Worm (Caenorhabditis elegans) whole organism, L4 larva: ENCODE results near the gene gst-8.

ENCODE experiments used
- D1046.2 ChIP-seq: fragments of 200-800 bp; sonication (Bioruptor generic); IDR thresholded peaks from 2 replicates; pipeline ENCODE4 v1.3.6; 2022; ENCODE audit warnings: missing genetic modification characterization, missing compliant biosample characterization
- F26F4.8 ChIP-seq: fragments of 200-800 bp; sonication (Bioruptor generic); conservative IDR thresholded peaks from 2 replicates; pipeline ENCODE4 v1.3.6; 2022; ENCODE audit warnings: missing genetic modification characterization, missing compliant biosample characterization
- F37D6.2 ChIP-seq: sonication (generic microtip); optimal IDR thresholded peaks from 2 replicates; lab custom pipeline; 2016; ENCODE audit warnings: mild to moderate bottlenecking, missing genetic modification characterization, missing compliant biosample characterization
- F44E2.7 ChIP-seq: fragments of 200-800 bp; sonication (Bioruptor generic); IDR thresholded peaks from 2 replicates; pipeline ENCODE4 v2.1.2; 2022; ENCODE audit warnings: missing genetic modification characterization, missing compliant biosample characterization
- R02D3.7 ChIP-seq: fragments of 150-350 bp; sonication (generic microtip); optimal IDR thresholded peaks from 3 replicates; lab custom pipeline; 2014; ENCODE audit warnings: missing biosample characterization, missing genetic modification characterization
- T20F7.1 ChIP-seq: fragments of 200-800 bp; sonication (Bioruptor generic); optimal IDR thresholded peaks from 2 replicates; lab custom pipeline; 2018; ENCODE audit warnings: mild to moderate bottlenecking, missing genetic modification characterization, missing compliant biosample characterization
- Y105C5A.15 ChIP-seq: fragments of 200-800 bp; sonication (Bioruptor generic); IDR thresholded peaks from 2 replicates; pipeline ENCODE4 v1.3.6; 2022; ENCODE audit warnings: missing genetic modification characterization, missing compliant biosample characterization
- Y5F2A.4 ChIP-seq: fragments of 200-800 bp; sonication (Bioruptor generic); optimal IDR thresholded peaks from 2 replicates; lab custom pipeline; 2018; ENCODE audit warnings: mild to moderate bottlenecking, missing genetic modification characterization, missing compliant biosample characterization
- ama-1 ChIP-seq: fragments of 150-350 bp; optimal IDR thresholded peaks from 2 replicates; lab custom pipeline; 2014; ENCODE audit warnings: inconsistent platforms, mixed read lengths
- arid-1 ChIP-seq: fragments of 200-800 bp; sonication (Bioruptor generic); conservative IDR thresholded peaks from 2 replicates; pipeline ENCODE4 v1.3.6; 2022; ENCODE audit warnings: missing genetic modification reagents, missing genetic modification characterization, missing compliant biosample characterization
- attf-4 ChIP-seq: sonication (generic microtip); optimal IDR thresholded peaks from 3 replicates; lab custom pipeline; 2017; ENCODE audit warnings: missing biosample characterization, missing genetic modification characterization
- ceh-32 ChIP-seq: sonication (generic microtip); optimal IDR thresholded peaks from 2 replicates; lab custom pipeline; 2016; ENCODE audit warnings: mild to moderate bottlenecking, missing genetic modification characterization, missing compliant biosample characterization; ENCODE audit not compliant: poor library complexity
- ceh-44 ChIP-seq: fragments of 200-800 bp; sonication (Bioruptor generic); IDR thresholded peaks from 2 replicates; pipeline ENCODE4 v1.3.6; 2022; ENCODE audit warnings: missing genetic modification reagents, missing genetic modification characterization, missing compliant biosample characterization
- ceh-62 ChIP-seq: sonication (generic microtip); optimal IDR thresholded peaks from 2 replicates; lab custom pipeline; 2017; ENCODE audit warnings: missing biosample characterization, missing genetic modification characterization
- cey-2 ChIP-seq: sonication (generic microtip); optimal IDR thresholded peaks from 3 replicates; lab custom pipeline; 2017; ENCODE audit warnings: missing genetic modification characterization, mild to moderate bottlenecking, missing compliant biosample characterization, antibody characterized with exemption, borderline replicate concordance; ENCODE audit not compliant: insufficient read depth
- daf-12 ChIP-seq: fragments of 150-350 bp; optimal IDR thresholded peaks from 2 replicates; lab custom pipeline; 2014; ENCODE audit warnings: missing biosample characterization, missing genetic modification reagents, missing genetic modification characterization
- daf-16 ChIP-seq, 3 experiments: sonication (generic microtip); optimal IDR thresholded peaks; 2 replicates each; lab custom pipeline; 2016 to 2017; ENCODE audit warnings: missing genetic modification characterization in 3 of 3, missing genetic modification reagents in 3 of 3, mild to moderate bottlenecking in 2 of 3, missing compliant biosample characterization in 2 of 3, missing biosample characterization in 1 of 3, moderate library complexity in 1 of 3
- dmd-6 ChIP-seq: fragments of 200-800 bp; sonication (Bioruptor generic); IDR thresholded peaks from 2 replicates; pipeline ENCODE4 v1.3.6; 2022; ENCODE audit warnings: missing genetic modification reagents, missing genetic modification characterization, missing compliant biosample characterization
- dmd-9 ChIP-seq: fragments of 200-800 bp; sonication (Bioruptor generic); IDR thresholded peaks from 2 replicates; pipeline ENCODE4 v1.3.6; 2022; ENCODE audit warnings: missing genetic modification reagents, missing genetic modification characterization, missing compliant biosample characterization
- duxl-1 ChIP-seq: sonication (generic microtip); optimal IDR thresholded peaks from 2 replicates; lab custom pipeline; 2016; ENCODE audit warnings: mild to moderate bottlenecking, missing genetic modification characterization, moderate library complexity, missing compliant biosample characterization; ENCODE audit not compliant: poor library complexity
- egl-27 ChIP-seq: sonication (generic microtip); optimal IDR thresholded peaks from 3 replicates; lab custom pipeline; 2017; ENCODE audit warnings: missing biosample characterization, missing genetic modification reagents, missing genetic modification characterization
- fkh-10 ChIP-seq: fragments of 150-350 bp; optimal IDR thresholded peaks from 2 replicates; lab custom pipeline; 2014; ENCODE audit warnings: missing biosample characterization, missing genetic modification reagents, missing genetic modification characterization
- fos-1 ChIP-seq: fragments of 150-350 bp; optimal IDR thresholded peaks from 2 replicates; lab custom pipeline; 2014; ENCODE audit warnings: missing biosample characterization, missing genetic modification characterization
- hif-1 ChIP-seq, 2 experiments: sonication (generic microtip); optimal IDR thresholded peaks; 2 replicates each; lab custom pipeline; 2016 to 2017; ENCODE audit warnings: missing compliant biosample characterization in 2 of 2, missing genetic modification characterization in 2 of 2, missing genetic modification reagents in 2 of 2, missing genotype in 2 of 2, mild to moderate bottlenecking in 1 of 2
- hlh-11 ChIP-seq: fragments of 200-800 bp; sonication (Bioruptor generic); optimal IDR thresholded peaks from 2 replicates; lab custom pipeline; 2018; ENCODE audit warnings: mild to moderate bottlenecking, missing genetic modification characterization, missing compliant biosample characterization
- hlh-30 ChIP-seq: sonication (generic microtip); optimal IDR thresholded peaks from 2 replicates; lab custom pipeline; 2017; ENCODE audit warnings: antibody characterized with exemption, mild to moderate bottlenecking, missing genetic modification characterization, missing compliant biosample characterization; ENCODE audit not compliant: insufficient read depth
- hmg-1.1 ChIP-seq: fragments of 200-800 bp; sonication (Bioruptor generic); IDR thresholded peaks from 2 replicates; pipeline ENCODE4 v1.3.6; 2022; ENCODE audit warnings: missing genetic modification reagents, missing genetic modification characterization, missing compliant biosample characterization
- lin-13 ChIP-seq: fragments of 150-350 bp; optimal IDR thresholded peaks from 2 replicates; lab custom pipeline; 2014; ENCODE audit warnings: missing biosample characterization, missing genetic modification reagents, missing genetic modification characterization
- mep-1 ChIP-seq: fragments of 150-350 bp; sonication (generic microtip); optimal IDR thresholded peaks from 3 replicates; lab custom pipeline; 2014; ENCODE audit warnings: missing biosample characterization, missing genetic modification characterization
- mes-2 ChIP-seq: sonication (generic microtip); optimal IDR thresholded peaks from 2 replicates; lab custom pipeline; 2016; ENCODE audit warnings: missing genotype, mild to moderate bottlenecking, missing genetic modification characterization, missing compliant biosample characterization; ENCODE audit not compliant: poor library complexity, severe bottlenecking
- mxl-2 ChIP-seq: fragments of 200-800 bp; sonication (Bioruptor generic); conservative IDR thresholded peaks from 2 replicates; pipeline ENCODE4 v1.3.6; 2022; ENCODE audit warnings: missing genetic modification reagents, missing genetic modification characterization, missing compliant biosample characterization
- mxl-3 ChIP-seq: fragments of 200-800 bp; sonication (Bioruptor generic); optimal IDR thresholded peaks from 2 replicates; lab custom pipeline; 2018; ENCODE audit warnings: mild to moderate bottlenecking, missing genetic modification characterization, missing compliant biosample characterization
- nhr-10 ChIP-seq: fragments of 150-350 bp; optimal IDR thresholded peaks from 2 replicates; lab custom pipeline; 2014; ENCODE audit warnings: missing biosample characterization, missing genetic modification characterization
- nhr-102 ChIP-seq: sonication (generic microtip); optimal IDR thresholded peaks from 2 replicates; lab custom pipeline; 2016; ENCODE audit warnings: mild to moderate bottlenecking, missing genetic modification characterization, moderate library complexity, missing compliant biosample characterization
- nhr-41 ChIP-seq: fragments of 200-800 bp; sonication (Bioruptor generic); IDR thresholded peaks from 2 replicates; pipeline ENCODE4 v1.3.6; 2022; ENCODE audit warnings: missing genetic modification reagents, missing genetic modification characterization, missing compliant biosample characterization
- nhr-42 ChIP-seq: fragments of 200-800 bp; sonication (Bioruptor generic); IDR thresholded peaks from 2 replicates; pipeline ENCODE4 v1.3.6; 2022; ENCODE audit warnings: missing genetic modification characterization, missing compliant biosample characterization
- nhr-76 ChIP-seq: fragments of 150-350 bp; optimal IDR thresholded peaks from 2 replicates; lab custom pipeline; 2014; ENCODE audit warnings: missing biosample characterization, missing genetic modification characterization
- nhr-77 ChIP-seq: fragments of 150-350 bp; optimal IDR thresholded peaks from 2 replicates; lab custom pipeline; 2014; ENCODE audit warnings: missing biosample characterization, missing genetic modification characterization
- pqm-1 ChIP-seq: sonication (generic microtip); optimal IDR thresholded peaks from 2 replicates; lab custom pipeline; 2017; ENCODE audit warnings: missing biosample characterization, missing genetic modification characterization
- skn-1 ChIP-seq: fragments of 150-350 bp; optimal IDR thresholded peaks from 2 replicates; lab custom pipeline; 2014; ENCODE audit warnings: missing biosample characterization, missing genetic modification characterization
- snpc-4 ChIP-seq: fragments of 150-350 bp; optimal IDR thresholded peaks from 2 replicates; lab custom pipeline; 2014; ENCODE audit warnings: missing biosample characterization, missing genetic modification characterization
- tra-1 ChIP-seq: fragments of 200-800 bp; sonication (Bioruptor generic); IDR thresholded peaks from 2 replicates; pipeline ENCODE4 v1.3.6; 2022; ENCODE audit warnings: missing genetic modification reagents, missing genetic modification characterization, missing compliant biosample characterization
- unc-130 ChIP-seq: sonication (generic microtip); optimal IDR thresholded peaks from 2 replicates; lab custom pipeline; 2016; ENCODE audit warnings: missing genetic modification reagents, missing genetic modification characterization, missing compliant biosample characterization
- unc-39 ChIP-seq: sonication (generic microtip); optimal IDR thresholded peaks from 2 replicates; lab custom pipeline; 2017; ENCODE audit warnings: missing biosample characterization, missing genetic modification characterization
- zag-1 ChIP-seq: fragments of 150-350 bp; optimal IDR thresholded peaks from 2 replicates; lab custom pipeline; 2014; ENCODE audit warnings: missing biosample characterization, missing genetic modification characterization
- zfp-3 ChIP-seq: fragments of 200-800 bp; sonication (Bioruptor generic); conservative IDR thresholded peaks from 2 replicates; pipeline ENCODE4 v1.3.6; 2022; ENCODE audit warnings: missing genetic modification reagents, missing genetic modification characterization, missing compliant biosample characterization
- zip-11 ChIP-seq: fragments of 200-800 bp; sonication (Bioruptor generic); IDR thresholded peaks from 2 replicates; pipeline ENCODE4 v1.3.6; 2022; ENCODE audit warnings: missing genetic modification characterization, missing compliant biosample characterization
- zip-2 ChIP-seq: fragments of 150-350 bp; optimal IDR thresholded peaks from 2 replicates; lab custom pipeline; 2014; ENCODE audit warnings: missing biosample characterization, missing genetic modification characterization
- ztf-7 ChIP-seq: fragments of 150-350 bp; optimal IDR thresholded peaks from 2 replicates; lab custom pipeline; 2014; ENCODE audit warnings: missing biosample characterization, missing genetic modification characterization

gst-8 gene

DNA sequence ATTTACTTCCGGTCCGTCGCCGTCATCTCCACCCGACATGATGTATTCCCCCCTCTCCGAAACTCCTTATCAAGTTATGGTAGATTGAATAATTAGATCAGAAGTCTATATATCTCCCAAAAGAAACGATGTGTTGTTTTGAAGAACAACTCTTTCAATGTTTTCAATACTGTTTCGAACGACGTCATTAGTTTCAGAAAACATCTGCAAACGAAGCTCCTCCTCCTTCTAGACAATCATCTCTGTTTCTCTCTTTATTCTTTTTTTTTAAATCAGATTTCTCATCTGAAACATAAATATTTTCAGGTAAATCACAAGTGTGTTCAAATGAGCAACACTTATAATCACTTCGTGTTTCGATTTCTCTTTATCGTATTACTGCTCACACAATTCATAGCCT, 33.6 kb upstream of the gst-8 start, which contains the start of gene T23B7.3 (continued):
- no peak for TF ChIP-seq Y105C5A.15

- TF ChIP-seq tra-1 (peak; percentile 86; the same call in 1 of the 2 replicates), zip-2 (peak; percentile 64), hlh-11 (tag; lab: Kevin White, UChicago) (peak; percentile 92), ceh-62 (tag; lab: Kevin White, UChicago) (no peak), T20F7.1 (peak; percentile 88), ceh-44 (GFP tag; lab: Robert Waterston, UW) (0 out of 2 replicates have a peak, but pooled peaks have one; percentile 20), F26F4.8 (GFP tag; lab: Robert Waterston, UW) (no peak), mes-2 (tag; lab: Kevin White, UChicago) (peak; percentile 95), nhr-10 (tag; lab: Kevin White, UChicago) (no peak), unc-39 (tag; lab: Kevin White, UChicago) (no peak), nhr-102 (peak; percentile 97), cey-2 (tag; lab: Kevin White, UChicago) (no peak), skn-1 (no peak), unc-130 (peak; percentile 52), attf-4 (tag; lab: Kevin White, UChicago) (no peak), D1046.2 (GFP tag; lab: Robert Waterston, UW) (no peak), Y5F2A.4 (GFP tag; lab: Kevin White, UChicago) (no peak), daf-16 (GFP tag; optimal IDR thresholded peaks at IDR 0.05; lab: Kevin White, UChicago) (peak; percentile 38 to 85), daf-16 (tag; optimal IDR thresholded peaks at IDR 0.05; lab: Kevin White, UChicago) (peak; percentile 79), F37D6.2 (peak; percentile 89), fkh-10 (GFP tag; lab: Kevin White, UChicago) (peak; percentile 86), fos-1 (tag; lab: Kevin White, UChicago) (no peak), zag-1 (tag; lab: Kevin White, UChicago) (peak; percentile 76), zfp-3 (GFP tag; lab: Robert Waterston, UW) (peak; percentile 94), ceh-32 (tag; lab: Kevin White, UChicago) (peak; percentile 62), dmd-6 (GFP tag; lab: Robert Waterston, UW) (peak; percentile 94), pqm-1 (tag; lab: Kevin White, UChicago) (no peak), arid-1 (GFP tag; lab: Robert Waterston, UW) (peak; percentile 83), nhr-77 (tag; lab: Kevin White, UChicago) (peak; percentile 93), mxl-2 (peak; percentile 80), R02D3.7 (tag; lab: Kevin White, UChicago) (no peak), hif-1 (tag; optimal IDR thresholded peaks at IDR 0.05; lab: Kevin White, UChicago) (peak; percentile 52 to 72), snpc-4 (tag; lab: Kevin White, UChicago) (peak; percentile 19), ama-1 (lab: Kevin White, UChicago) (no peak), hlh-30 (tag; lab: Kevin White, UChicago) (peak; percentile 88), mxl-3 (GFP tag; lab: Kevin White, UChicago) (peak; percentile 55), F44E2.7 (GFP tag; lab: Robert Waterston, UW) (no peak), lin-13 (GFP tag; lab: Kevin White, UChicago) (peak; percentile 81), duxl-1 (tag; lab: Kevin White, UChicago) (peak; percentile 92), zip-11 (GFP tag; lab: Robert Waterston, UW) (no peak), nhr-42 (peak; percentile 82), ztf-7 (peak; percentile 82), egl-27 (tag; lab: Kevin White, UChicago) (no peak), hmg-1.1 (GFP tag; lab: Robert Waterston, UW) (peak; percentile 92), daf-12 (tag; lab: Kevin White, UChicago) (no peak), nhr-76 (tag; lab: Kevin White, UChicago) (peak; percentile 41), nhr-41 (GFP tag; lab: Robert Waterston, UW) (no peak), dmd-9 (GFP tag; lab: Robert Waterston, UW) (peak; percentile 90), mep-1 (tag; lab: Kevin White, UChicago) (peak; percentile 96)
These were observed 31.9 kb upstream of the gst-8 start, which contains the start of gene dnj-9 for ce11 chrII:4851594-4852106. dnj-9 (plus strand) TSS chrII:4852056.
